Fruit fly (Drosophila melanogaster): ENCODE measurements around the gene CG33664.

- no peak for TF ChIP-seq usp (GFP tag; optimal IDR thresholded peaks at IDR 0.05)
- TF ChIP-seq CG8478 (optimal IDR thresholded peaks at IDR 0.05): no peak
- no peak for TF ChIP-seq psq (optimal IDR thresholded peaks at IDR 0.05)
- no peak for TF ChIP-seq Dll (optimal IDR thresholded peaks at IDR 0.05)
- no peak for TF ChIP-seq pan (optimal IDR thresholded peaks at IDR 0.05)
- no peak for TF ChIP-seq EcR (GFP tag; optimal IDR thresholded peaks at IDR 0.05)
Measured at dm6 chrX:6365632-6366356, 18.2 kb upstream of the CG33664 start, which contains the start of the genes swa and Marf.
